Fruit fly (Drosophila melanogaster): Measurements from ENCODE around the gene shv.

dm6 chr2L:430820-431628 lies 21.9 kb upstream of the shv start, which contains the start of gene ex:
- no peak for TF ChIP-seq Myc (optimal IDR thresholded peaks at IDR 0.05)
- TF ChIP-seq psq (optimal IDR thresholded peaks at IDR 0.05), result no peak
- TF ChIP-seq ttk (optimal IDR thresholded peaks at IDR 0.05), result no peak
